Fruit fly (Drosophila melanogaster) whole organism, prepupa: ENCODE results near the gene CG31415.

ENCODE experiments used
- Blimp-1 ChIP-seq: fragments of 200-800 bp; sonication (Bioruptor generic); optimal IDR thresholded peaks from 3 replicates; lab custom pipeline; 2017; ENCODE audit warnings: missing biosample characterization, missing genetic modification characterization, mild to moderate bottlenecking, moderate library complexity, missing genetic modification reagents
- CG11762 ChIP-seq: fragments of 200-800 bp; sonication (Bioruptor generic); optimal IDR thresholded peaks from 3 replicates; lab custom pipeline; 2016; ENCODE audit warnings: missing biosample characterization, missing genetic modification characterization; ENCODE audit not compliant: insufficient read depth
- CG16779 ChIP-seq: fragments of 200-800 bp; sonication (Bioruptor generic); optimal IDR thresholded peaks from 3 replicates; lab custom pipeline; 2017; ENCODE audit warnings: missing biosample characterization, mild to moderate bottlenecking, missing genetic modification characterization
- CG32006 ChIP-seq: fragments of 200-800 bp; sonication (Bioruptor generic); optimal IDR thresholded peaks from 3 replicates; lab custom pipeline; 2017; ENCODE audit warnings: missing biosample characterization, mild to moderate bottlenecking, missing genetic modification characterization
- CG8119 ChIP-seq: fragments of 200-800 bp; sonication (Bioruptor generic); IDR thresholded peaks from 3 replicates; pipeline ENCODE4 v1.3.6; 2022; ENCODE audit warnings: missing biosample characterization, missing genetic modification characterization
- Eip78C ChIP-seq: fragments of 200-800 bp; sonication (Bioruptor generic); peaks from one replicate; lab custom pipeline; 2016; ENCODE audit warnings: missing biosample characterization, missing genetic modification characterization
- Ets21C ChIP-seq: fragments of 200-800 bp; sonication (Bioruptor generic); optimal IDR thresholded peaks from 3 replicates; lab custom pipeline; 2016; ENCODE audit warnings: missing biosample characterization, missing genetic modification characterization
- Smox ChIP-seq: fragments of 200-800 bp; sonication (Bioruptor generic); optimal IDR thresholded peaks from 3 replicates; lab custom pipeline; 2016; ENCODE audit warnings: missing biosample characterization, missing genetic modification characterization
- Sox14 ChIP-seq: fragments of 200-800 bp; sonication (Bioruptor generic); optimal IDR thresholded peaks from 3 replicates; lab custom pipeline; 2016; ENCODE audit warnings: missing biosample characterization, missing genetic modification characterization
- achi ChIP-seq: fragments of 200-800 bp; sonication (Bioruptor generic); optimal IDR thresholded peaks from 3 replicates; lab custom pipeline; 2016; ENCODE audit warnings: missing biosample characterization, missing genetic modification characterization
- fkh ChIP-seq: fragments of 200-800 bp; sonication (Bioruptor generic); optimal IDR thresholded peaks from 3 replicates; lab custom pipeline; 2017; ENCODE audit warnings: missing biosample characterization, mild to moderate bottlenecking, missing genetic modification characterization, moderate library complexity
- net ChIP-seq: fragments of 200-800 bp; sonication (Bioruptor generic); optimal IDR thresholded peaks from 3 replicates; lab custom pipeline; 2016; ENCODE audit warnings: missing biosample characterization, missing genetic modification characterization
- salr ChIP-seq, 2 experiments: fragments of 200-800 bp; sonication (Bioruptor generic); optimal IDR thresholded peaks; 3 replicates each; lab custom pipeline; 2016 to 2018; ENCODE audit warnings: missing biosample characterization in 2 of 2, missing genetic modification characterization in 2 of 2, mild to moderate bottlenecking in 1 of 2

DNA sequence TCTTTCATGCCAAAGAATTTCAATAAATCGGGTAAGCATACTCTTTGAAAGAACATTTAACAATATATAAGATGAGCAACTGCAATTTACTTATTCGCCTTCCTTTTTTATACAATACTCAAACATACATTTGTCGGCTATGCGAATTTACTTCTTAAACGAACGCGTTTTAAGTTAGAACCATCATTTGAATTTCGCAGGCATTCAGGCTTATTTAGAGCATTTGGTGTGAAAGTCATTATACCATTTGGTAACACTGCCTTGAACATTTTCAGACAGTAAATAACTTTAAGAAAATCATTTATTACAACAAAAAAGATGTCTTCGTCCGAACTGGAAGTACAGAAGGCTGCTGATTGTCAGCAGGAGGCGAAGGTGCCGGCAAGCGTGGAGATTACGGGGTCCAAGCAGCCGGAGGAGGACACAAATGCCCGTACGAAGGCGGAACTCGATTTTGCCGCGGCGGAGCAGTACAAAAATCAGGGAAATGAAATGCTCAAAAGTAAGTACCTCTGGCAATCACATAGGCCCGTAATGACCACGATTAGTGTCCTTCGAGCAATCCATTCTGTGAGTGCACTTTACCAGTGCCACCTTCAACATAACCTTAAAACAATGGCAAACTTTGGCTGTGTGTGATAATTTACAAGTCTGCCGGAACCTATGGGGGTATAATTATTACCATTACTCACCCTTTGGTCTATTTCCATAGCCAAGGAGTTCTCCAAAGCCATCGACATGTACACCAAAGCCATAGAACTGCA lies 4.8 kb downstream of the CG31415 start:
- no peak for TF ChIP-seq Blimp-1 (GFP tag; lab: Kevin White, UChicago)
- TF ChIP-seq achi (GFP tag; lab: Kevin White, UChicago): no peak
- TF ChIP-seq CG11762: no peak
- TF ChIP-seq fkh (GFP tag; lab: Kevin White, UChicago): no peak
- TF ChIP-seq Eip78C (GFP tag; lab: Kevin White, UChicago): no peak
- no peak for TF ChIP-seq net (GFP tag; lab: Kevin White, UChicago)
- no peak for TF ChIP-seq Smox (GFP tag; lab: Kevin White, UChicago)
- TF ChIP-seq CG8119 (GFP tag; lab: Robert Waterston, UW): no peak
- no peak for TF ChIP-seq CG32006 (GFP tag; lab: Kevin White, UChicago)
- no peak for TF ChIP-seq Sox14 (GFP tag; lab: Kevin White, UChicago)
- no peak for TF ChIP-seq Ets21C (GFP tag; lab: Kevin White, UChicago)
- TF ChIP-seq CG16779 (tag; lab: Kevin White, UChicago): no peak
- TF ChIP-seq salr (GFP tag; optimal IDR thresholded peaks at IDR 0.05; lab: Kevin White, UChicago): no peak
